Worm (Caenorhabditis elegans): ENCODE data around the gene srbc-19.
"Not testable (repeated sequence)": the region's sequence is repeated elsewhere in the genome, so short reads cannot be mapped to it uniquely, and the experiment has no call there.

srbc-19 gene

DNA sequence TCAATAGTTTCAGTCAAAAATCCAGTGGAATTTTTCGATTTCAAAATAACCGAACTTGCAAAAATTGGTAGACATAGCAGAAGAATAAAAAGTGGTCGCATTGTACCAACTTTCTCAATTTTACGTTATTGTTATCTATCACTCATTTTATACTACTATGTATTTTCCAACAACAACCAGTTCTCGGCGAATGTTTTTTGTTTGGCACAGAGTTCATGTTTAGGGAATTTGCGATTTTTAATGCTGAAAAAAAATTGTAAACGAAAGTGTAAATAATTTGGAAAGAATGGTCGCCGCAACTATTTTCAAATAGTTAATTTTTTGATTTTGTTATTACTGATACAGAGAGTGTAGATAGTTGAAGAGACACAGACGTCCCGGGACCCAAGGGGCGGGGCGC is 17.1 kb downstream of the srbc-19 start, which contains the start of gene C45H4.21:
TSS of gene C45H4.21 (minus strand) at position 101 of the 400 bp plus-strand sequence.
- TF ChIP-seq tra-4 (tag; optimal IDR thresholded peaks at IDR 0.05), result no peak
- no peak for TF ChIP-seq hmg-4 (GFP tag; optimal IDR thresholded peaks at IDR 0.05)
- no peak for TF ChIP-seq B0310.2 (tag; optimal IDR thresholded peaks at IDR 0.05)
- TF ChIP-seq scrt-1 (GFP tag; IDR thresholded peaks at IDR 0.05), result no peak
- TF ChIP-seq flt-1 (GFP tag; IDR thresholded peaks at IDR 0.05), result no peak
- no peak for TF ChIP-seq sea-1 (GFP tag; conservative IDR thresholded peaks at IDR 0.05)
- no peak for TF ChIP-seq aly-1 (tag; optimal IDR thresholded peaks at IDR 0.05)
- TF ChIP-seq tbx-11 (GFP tag; IDR thresholded peaks at IDR 0.05), result no peak
- TF ChIP-seq F13C5.2 (tag; optimal IDR thresholded peaks at IDR 0.05), result no peak
- no peak for TF ChIP-seq ets-7 (tag; optimal IDR thresholded peaks at IDR 0.05)
- TF ChIP-seq ceh-13 (GFP tag; optimal IDR thresholded peaks at IDR 0.05), result no peak

DNA sequence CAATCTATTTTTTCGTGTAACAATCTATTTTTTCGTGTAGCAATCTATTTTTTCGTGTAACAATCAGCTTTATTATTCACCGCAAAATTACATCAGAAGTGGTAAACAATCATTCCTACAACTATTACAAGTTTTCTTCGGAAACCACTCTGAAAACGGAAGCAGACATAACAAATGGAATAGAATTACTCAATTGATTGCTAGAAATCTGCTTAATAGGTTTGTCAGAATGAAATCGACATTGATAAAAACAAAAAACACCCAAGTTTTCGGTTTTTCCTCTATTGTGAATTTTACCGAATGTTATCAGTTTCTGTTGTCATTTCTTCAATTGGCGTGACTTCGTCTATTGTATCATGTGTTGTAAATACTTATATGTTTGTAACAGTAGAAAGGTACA is 19.8 kb downstream of the srbc-19 start, which contains the start of gene srbc-20:
TSS of gene srbc-20 (plus strand) at position 301 of the 400 bp plus-strand sequence.
- TF ChIP-seq ceh-36 (tag; optimal IDR thresholded peaks at IDR 0.05), result no peak
- TF ChIP-seq ama-1 (optimal IDR thresholded peaks at IDR 0.05), result no peak
- no peak for TF ChIP-seq hmbx-1 (tag; optimal IDR thresholded peaks at IDR 0.05)
- no peak for TF ChIP-seq hmg-4 (GFP tag; optimal IDR thresholded peaks at IDR 0.05)
- TF ChIP-seq B0310.2 (tag; optimal IDR thresholded peaks at IDR 0.05), result no peak
- no peak for TF ChIP-seq pes-1 (GFP tag; IDR thresholded peaks at IDR 0.05)
- TF ChIP-seq ets-7 (tag; optimal IDR thresholded peaks at IDR 0.05), result no peak
- no peak for TF ChIP-seq tbx-37 (GFP tag; conservative IDR thresholded peaks at IDR 0.05)
- TF ChIP-seq tra-4 (tag; optimal IDR thresholded peaks at IDR 0.05), result no peak
- no peak for TF ChIP-seq ceh-13 (GFP tag; optimal IDR thresholded peaks at IDR 0.05)
- TF ChIP-seq aly-1 (tag; optimal IDR thresholded peaks at IDR 0.05), result no peak
- no peak for TF ChIP-seq flt-1 (GFP tag; IDR thresholded peaks at IDR 0.05)
- TF ChIP-seq F13C5.2 (tag; optimal IDR thresholded peaks at IDR 0.05), result no peak
- TF ChIP-seq tbx-11 (GFP tag; IDR thresholded peaks at IDR 0.05), result no peak

DNA sequence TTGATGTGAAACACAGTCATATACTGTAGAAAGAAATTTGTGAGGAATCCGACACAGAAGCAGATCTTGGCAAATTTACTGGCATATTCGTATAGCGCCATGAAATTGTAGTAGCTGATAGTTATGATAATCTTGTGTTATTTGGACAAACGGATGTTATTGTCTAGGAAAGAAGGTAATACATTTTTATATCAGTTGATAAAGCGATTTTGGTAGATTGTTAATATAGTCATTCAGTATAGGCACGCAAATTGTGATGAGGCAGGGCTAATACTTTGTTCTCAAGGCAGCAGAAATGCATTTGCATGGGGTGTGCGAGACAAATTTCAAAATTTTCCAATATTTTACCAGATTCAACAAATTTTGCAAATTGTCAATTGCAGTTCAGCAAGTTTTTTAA is 20.5 kb downstream of the srbc-19 start, which contains the start of gene str-52:
TSS of gene str-52 (minus strand) at position 101 of the 400 bp plus-strand sequence.
- TF ChIP-seq ceh-36 (tag; optimal IDR thresholded peaks at IDR 0.05) (no peak), ets-7 (tag; optimal IDR thresholded peaks at IDR 0.05) (no peak), ceh-13 (GFP tag; optimal IDR thresholded peaks at IDR 0.05) (no peak), scrt-1 (GFP tag; IDR thresholded peaks at IDR 0.05) (no peak), sea-1 (GFP tag; conservative IDR thresholded peaks at IDR 0.05) (no peak), F13C5.2 (tag; optimal IDR thresholded peaks at IDR 0.05) (no peak), hmbx-1 (tag; optimal IDR thresholded peaks at IDR 0.05) (no peak)

DNA sequence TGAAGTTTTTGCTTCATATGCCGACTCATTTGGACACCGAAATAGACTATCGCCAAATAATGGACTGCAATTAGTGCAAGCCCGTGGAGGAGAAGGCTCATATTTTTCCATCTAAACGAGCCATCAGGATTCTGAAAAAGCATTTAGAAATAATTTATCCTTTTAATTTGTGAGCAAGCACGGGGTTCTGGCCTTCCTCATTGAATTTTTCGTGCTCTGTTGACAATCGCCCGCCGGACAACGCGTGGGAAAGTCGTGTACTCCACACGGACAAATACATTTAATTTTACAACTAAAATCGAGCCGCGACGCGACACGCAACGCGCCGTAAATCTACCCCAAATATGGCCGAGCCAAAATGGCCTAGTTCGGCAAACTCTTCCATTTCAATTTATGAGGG is 22.2 kb downstream of the srbc-19 start, which contains the start of gene F22F7.12:
TSS of gene F22F7.12 (minus strand) at position 101 of the 400 bp plus-strand sequence.
- TF ChIP-seq flt-1 (GFP tag; IDR thresholded peaks at IDR 0.05); F13C5.2 (tag; optimal IDR thresholded peaks at IDR 0.05); ceh-13 (GFP tag; optimal IDR thresholded peaks at IDR 0.05): not testable (repeated sequence)

DNA sequence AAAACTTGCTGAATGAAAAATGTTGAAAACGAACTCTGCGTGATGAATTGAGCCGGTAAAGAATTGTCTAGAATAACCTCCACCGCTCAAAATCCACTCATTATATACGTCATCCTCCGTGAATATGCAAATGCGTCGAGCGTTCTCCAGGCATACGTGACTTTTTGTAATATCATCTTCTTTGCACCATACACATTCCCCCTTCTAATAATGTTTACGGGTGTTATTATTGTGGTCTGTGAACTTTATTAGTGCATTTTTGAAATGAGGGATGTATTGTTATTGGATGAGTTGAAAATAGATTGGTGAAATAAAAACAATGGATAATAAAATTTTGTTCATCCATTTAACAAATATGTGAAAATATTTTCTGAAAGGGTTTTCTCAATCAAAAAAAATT is 26.7 kb downstream of the srbc-19 start, which contains the start of gene F22F7.7:
TSS of gene F22F7.7 (minus strand) at position 125 of the 400 bp plus-strand sequence.
- TF ChIP-seq F13C5.2 (tag; optimal IDR thresholded peaks at IDR 0.05) (no peak), ets-7 (tag; optimal IDR thresholded peaks at IDR 0.05) (no peak), ceh-36 (tag; optimal IDR thresholded peaks at IDR 0.05) (no peak), aly-1 (tag; optimal IDR thresholded peaks at IDR 0.05) (no peak)

DNA sequence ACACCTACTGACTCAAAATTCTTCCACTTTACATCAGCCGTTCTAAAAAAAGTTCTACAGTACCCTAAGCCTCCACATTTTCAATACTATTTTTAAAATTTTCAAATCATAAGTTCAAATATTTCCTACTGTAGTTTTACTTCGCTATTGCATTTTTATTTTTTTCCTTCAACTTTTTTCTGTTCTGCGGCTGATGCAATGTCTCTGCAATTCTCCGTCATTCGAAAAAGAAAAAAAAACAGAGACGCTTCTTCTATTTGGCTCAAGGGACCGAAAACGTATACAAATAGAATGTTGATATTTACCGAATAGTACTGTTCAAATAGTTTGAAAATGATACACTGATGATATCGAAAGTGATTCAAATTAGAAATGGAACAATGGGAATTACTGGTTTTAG is 28.3 kb downstream of the srbc-19 start:
- no peak for TF ChIP-seq pes-1 (GFP tag; IDR thresholded peaks at IDR 0.05)
- TF ChIP-seq hmg-4 (GFP tag; optimal IDR thresholded peaks at IDR 0.05), result no peak

DNA sequence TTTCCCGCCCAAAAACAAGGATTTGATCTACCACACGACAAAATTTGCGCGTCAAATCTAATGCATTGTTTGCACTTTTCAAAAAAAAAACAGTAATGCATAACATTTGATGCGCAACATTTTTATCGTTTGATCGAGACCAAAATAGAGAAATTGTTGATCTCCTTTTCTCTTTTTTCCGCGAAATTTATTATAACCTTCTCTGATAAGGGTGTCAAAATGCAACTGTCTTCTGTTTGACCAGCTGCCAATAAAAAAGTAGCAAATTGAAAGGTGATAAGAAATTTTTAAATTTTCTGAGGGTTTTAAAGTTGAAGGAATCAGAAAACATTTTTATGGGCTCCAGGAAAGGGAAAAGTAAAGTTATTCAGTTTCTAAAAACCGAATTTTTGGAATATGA is 29.6 kb downstream of the srbc-19 start:
- TF ChIP-seq ceh-13 (GFP tag; optimal IDR thresholded peaks at IDR 0.05) (no peak), aly-1 (tag; optimal IDR thresholded peaks at IDR 0.05) (no peak), hnd-1 (tag; optimal IDR thresholded peaks at IDR 0.05) (no peak), B0310.2 (tag; optimal IDR thresholded peaks at IDR 0.05) (no peak), ets-7 (tag; optimal IDR thresholded peaks at IDR 0.05) (no peak), pes-1 (GFP tag; IDR thresholded peaks at IDR 0.05) (no peak), flt-1 (GFP tag; IDR thresholded peaks at IDR 0.05) (no peak), ama-1 (optimal IDR thresholded peaks at IDR 0.05) (no peak)

DNA sequence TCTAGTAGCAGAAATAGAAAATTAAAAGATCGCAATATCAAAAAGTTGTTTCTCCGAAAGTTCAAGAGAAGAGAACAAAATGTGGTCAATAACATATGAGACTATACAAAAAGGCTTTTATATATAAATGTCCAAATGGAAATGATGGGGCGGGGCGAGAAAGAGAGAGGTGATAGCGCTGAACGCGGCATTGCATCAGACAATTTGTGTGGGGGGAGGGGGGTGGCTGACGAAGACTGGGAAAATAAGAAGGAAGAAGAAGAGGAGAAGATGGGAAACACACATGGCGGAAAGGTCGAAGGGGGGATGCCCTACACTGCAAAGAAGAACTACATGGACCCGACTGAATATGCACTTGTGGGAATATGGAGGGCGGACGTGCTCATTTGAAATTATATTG is 31.3 kb downstream of the srbc-19 start:
- TF ChIP-seq hnd-1 (tag; optimal IDR thresholded peaks at IDR 0.05), result no peak
- no peak for TF ChIP-seq aly-1 (tag; optimal IDR thresholded peaks at IDR 0.05)
- TF ChIP-seq scrt-1 (GFP tag; IDR thresholded peaks at IDR 0.05), result no peak
- TF ChIP-seq hmbx-1 (tag; optimal IDR thresholded peaks at IDR 0.05), result no peak
- no peak for TF ChIP-seq tbx-37 (GFP tag; conservative IDR thresholded peaks at IDR 0.05)
- no peak for TF ChIP-seq ceh-13 (GFP tag; optimal IDR thresholded peaks at IDR 0.05)
- TF ChIP-seq ama-1 (optimal IDR thresholded peaks at IDR 0.05), result no peak
- no peak for TF ChIP-seq pes-1 (GFP tag; IDR thresholded peaks at IDR 0.05)
- no peak for TF ChIP-seq ets-7 (tag; optimal IDR thresholded peaks at IDR 0.05)
- no peak for TF ChIP-seq sea-1 (GFP tag; conservative IDR thresholded peaks at IDR 0.05)
- TF ChIP-seq tra-4 (tag; optimal IDR thresholded peaks at IDR 0.05), result no peak
- no peak for TF ChIP-seq hmg-4 (GFP tag; optimal IDR thresholded peaks at IDR 0.05)
- TF ChIP-seq ceh-36 (tag; optimal IDR thresholded peaks at IDR 0.05), result no peak

DNA sequence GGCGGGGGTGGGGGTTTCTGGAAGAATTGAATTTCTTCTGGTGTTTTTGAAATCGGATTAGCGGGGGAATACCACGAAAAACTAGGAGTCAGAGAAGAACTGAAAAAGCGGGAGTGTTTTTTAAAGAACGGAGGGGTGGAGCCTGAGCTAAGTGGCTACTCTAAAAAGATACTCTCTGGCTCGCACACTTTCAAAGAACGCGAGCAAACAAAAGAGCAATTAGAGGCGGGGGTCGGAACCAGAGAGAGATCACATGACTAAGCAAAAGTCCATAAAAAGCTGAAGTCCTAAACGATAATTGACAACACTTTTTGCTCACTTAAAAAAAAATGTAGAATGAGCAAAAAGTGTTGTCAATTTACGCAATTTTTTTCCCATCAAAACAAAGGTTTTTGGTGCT is 32.2 kb downstream of the srbc-19 start:
- TF ChIP-seq ceh-36 (tag; optimal IDR thresholded peaks at IDR 0.05), result no peak
- TF ChIP-seq pes-1 (GFP tag; IDR thresholded peaks at IDR 0.05), result no peak
- no peak for TF ChIP-seq tra-4 (tag; optimal IDR thresholded peaks at IDR 0.05)
- no peak for TF ChIP-seq scrt-1 (GFP tag; IDR thresholded peaks at IDR 0.05)
- TF ChIP-seq sea-1 (GFP tag; conservative IDR thresholded peaks at IDR 0.05), result no peak
- no peak for TF ChIP-seq aly-1 (tag; optimal IDR thresholded peaks at IDR 0.05)
- TF ChIP-seq ama-1 (optimal IDR thresholded peaks at IDR 0.05), result no peak
- no peak for TF ChIP-seq hnd-1 (tag; optimal IDR thresholded peaks at IDR 0.05)
- TF ChIP-seq ets-7 (tag; optimal IDR thresholded peaks at IDR 0.05), result no peak

All from whole organism, early embryonic.